Worm (Caenorhabditis elegans): ENCODE results near the gene Y105C5A.1270.

- TF ChIP-seq ama-1 (optimal IDR thresholded peaks at IDR 0.05) (no peak), tbx-11 (GFP tag; IDR thresholded peaks at IDR 0.05) (no peak), scrt-1 (GFP tag; IDR thresholded peaks at IDR 0.05) (no peak), flt-1 (GFP tag; IDR thresholded peaks at IDR 0.05) (no peak), hmbx-1 (tag; optimal IDR thresholded peaks at IDR 0.05) (no peak), hmg-4 (GFP tag; optimal IDR thresholded peaks at IDR 0.05) (no peak), tbx-37 (GFP tag; conservative IDR thresholded peaks at IDR 0.05) (no peak), hnd-1 (tag; optimal IDR thresholded peaks at IDR 0.05) (no peak), F13C5.2 (tag; optimal IDR thresholded peaks at IDR 0.05) (no peak), tra-4 (tag; optimal IDR thresholded peaks at IDR 0.05) (no peak)
Measured at ce11 chrIV:15844064-15844463, 2.4 kb downstream of the Y105C5A.1270 start.
